Worm (Caenorhabditis elegans) whole organism, L2 larva: ENCODE results near the gene prp-39.
A peak's percentile ranks its signal among the peaks of the same experiment; 100 is the strongest.

Experiments used
- F13H6.1 ChIP-seq: sonication (generic microtip); optimal IDR thresholded peaks from 2 replicates; lab custom pipeline; 2016; ENCODE audit warnings: missing genetic modification characterization, missing compliant biosample characterization
- R02D3.7 ChIP-seq: fragments of 150-350 bp; optimal IDR thresholded peaks from 2 replicates; lab custom pipeline; 2014; ENCODE audit warnings: missing biosample characterization, missing genetic modification characterization
- Y55F3AM.14 ChIP-seq: fragments of 200-800 bp; sonication (Bioruptor generic); optimal IDR thresholded peaks from 2 replicates; lab custom pipeline; 2018; ENCODE audit warnings: mild to moderate bottlenecking, missing genetic modification characterization, missing compliant biosample characterization
- crh-2 ChIP-seq: sonication (generic microtip); optimal IDR thresholded peaks from 2 replicates; lab custom pipeline; 2017; ENCODE audit warnings: missing biosample characterization, missing genetic modification characterization
- dmd-4 ChIP-seq: sonication (generic microtip); optimal IDR thresholded peaks from 2 replicates; lab custom pipeline; 2017; ENCODE audit warnings: missing biosample characterization, missing genetic modification characterization
- elt-1 ChIP-seq: fragments of 150-350 bp; optimal IDR thresholded peaks from 2 replicates; lab custom pipeline; 2014; ENCODE audit warnings: missing biosample characterization, missing genetic modification characterization
- elt-3 ChIP-seq: sonication (generic microtip); optimal IDR thresholded peaks from 2 replicates; lab custom pipeline; 2017; ENCODE audit warnings: missing biosample characterization, missing genetic modification characterization
- fos-1 ChIP-seq: fragments of 150-350 bp; optimal IDR thresholded peaks from 2 replicates; lab custom pipeline; 2014; ENCODE audit warnings: missing biosample characterization, missing genetic modification characterization
- gmeb-1 ChIP-seq: fragments of 150-350 bp; optimal IDR thresholded peaks from 2 replicates; lab custom pipeline; 2014; ENCODE audit warnings: missing biosample characterization, missing genetic modification characterization
- lin-13 ChIP-seq: fragments of 150-350 bp; optimal IDR thresholded peaks from 2 replicates; lab custom pipeline; 2014; ENCODE audit warnings: missing biosample characterization, missing genetic modification reagents, missing genetic modification characterization
- lin-39 ChIP-seq: fragments of 150-350 bp; optimal IDR thresholded peaks from 2 replicates; lab custom pipeline; 2014; ENCODE audit warnings: missing biosample characterization, missing genetic modification reagents, missing genetic modification characterization
- lsy-2 ChIP-seq, 2 experiments: fragments of 150-350 bp in 1 of 2; sonication (generic microtip) in 1 of 2; optimal IDR thresholded peaks; 2 replicates each; lab custom pipeline; 2014 to 2017; ENCODE audit warnings: missing biosample characterization in 2 of 2, missing genetic modification characterization in 2 of 2
- mab-5 ChIP-seq: fragments of 150-350 bp; optimal IDR thresholded peaks from 2 replicates; lab custom pipeline; 2014; ENCODE audit warnings: missing biosample characterization, missing genetic modification characterization
- nhr-10 ChIP-seq: sonication (generic microtip); optimal IDR thresholded peaks from 2 replicates; lab custom pipeline; 2017; ENCODE audit warnings: missing biosample characterization, missing genetic modification characterization
- nhr-11 ChIP-seq: fragments of 150-350 bp; optimal IDR thresholded peaks from 2 replicates; lab custom pipeline; 2014; ENCODE audit warnings: missing biosample characterization, missing genetic modification characterization
- nhr-12 ChIP-seq: fragments of 150-350 bp; optimal IDR thresholded peaks from 2 replicates; lab custom pipeline; 2014; ENCODE audit warnings: missing biosample characterization, missing genetic modification characterization
- nhr-129 ChIP-seq: fragments of 150-350 bp; optimal IDR thresholded peaks from 2 replicates; lab custom pipeline; 2014; ENCODE audit warnings: missing biosample characterization, missing genetic modification characterization
- nhr-21 ChIP-seq: fragments of 150-350 bp; optimal IDR thresholded peaks from 2 replicates; lab custom pipeline; 2014; ENCODE audit warnings: missing biosample characterization, missing genetic modification characterization
- nhr-23 ChIP-seq: fragments of 150-350 bp; optimal IDR thresholded peaks from 2 replicates; lab custom pipeline; 2014; ENCODE audit warnings: missing biosample characterization, missing genetic modification reagents, missing genetic modification characterization
- nhr-237 ChIP-seq: fragments of 150-350 bp; optimal IDR thresholded peaks from 2 replicates; lab custom pipeline; 2014; ENCODE audit warnings: missing biosample characterization, missing genetic modification characterization
- nhr-25 ChIP-seq: fragments of 150-350 bp; sonication (generic microtip); optimal IDR thresholded peaks from 3 replicates; lab custom pipeline; 2014; ENCODE audit warnings: missing biosample characterization, missing genetic modification characterization
- nhr-6 ChIP-seq: fragments of 150-350 bp; optimal IDR thresholded peaks from 2 replicates; lab custom pipeline; 2014; ENCODE audit warnings: missing biosample characterization, missing genetic modification characterization
- peb-1 ChIP-seq: fragments of 150-350 bp; optimal IDR thresholded peaks from 2 replicates; lab custom pipeline; 2014; ENCODE audit warnings: missing biosample characterization, missing genetic modification characterization
- skn-1 ChIP-seq: sonication (generic microtip); optimal IDR thresholded peaks from 2 replicates; lab custom pipeline; 2017; ENCODE audit warnings: missing biosample characterization, missing genetic modification characterization
- sma-3 ChIP-seq: sonication (generic microtip); optimal IDR thresholded peaks from 2 replicates; lab custom pipeline; 2016; ENCODE audit warnings: missing genetic modification reagents, missing genetic modification characterization, missing compliant biosample characterization
- snpc-4 ChIP-seq: fragments of 150-350 bp; optimal IDR thresholded peaks from 2 replicates; lab custom pipeline; 2014; ENCODE audit warnings: missing biosample characterization, missing genetic modification characterization
- unc-39 ChIP-seq: fragments of 150-350 bp; optimal IDR thresholded peaks from 2 replicates; lab custom pipeline; 2014; ENCODE audit warnings: missing biosample characterization, missing genetic modification characterization
- unc-55 ChIP-seq: fragments of 150-350 bp; sonication (generic microtip); optimal IDR thresholded peaks from 3 replicates; lab custom pipeline; 2014; ENCODE audit warnings: missing biosample characterization, missing genetic modification reagents, missing genetic modification characterization
- zag-1 ChIP-seq: fragments of 150-350 bp; optimal IDR thresholded peaks from 2 replicates; lab custom pipeline; 2014; ENCODE audit warnings: missing biosample characterization, missing genetic modification characterization
- ztf-1 ChIP-seq: fragments of 200-800 bp; sonication (Bioruptor generic); conservative IDR thresholded peaks from 2 replicates; pipeline ENCODE4 v1.3.6; 2022; ENCODE audit warnings: missing genetic modification characterization, missing compliant biosample characterization

The prp-39 gene

DNA sequence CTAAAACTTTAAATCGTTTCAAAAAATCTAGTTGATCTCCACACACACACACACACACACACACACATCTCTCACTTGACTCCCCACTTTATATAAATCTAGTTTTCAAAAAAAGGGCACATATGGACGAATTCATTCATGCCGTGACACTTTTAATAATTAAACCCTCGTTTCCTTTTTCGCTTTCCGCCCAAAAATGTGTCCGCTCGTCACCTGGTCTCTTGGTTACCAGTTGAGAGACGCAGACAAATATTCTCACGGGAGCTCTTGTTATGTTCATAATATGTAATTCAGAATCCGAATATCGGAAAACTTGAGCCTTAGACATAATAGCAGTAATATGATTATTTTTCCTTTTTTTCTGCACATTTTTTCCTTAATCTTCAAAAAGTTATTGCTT, 30.5 kb downstream of the prp-39 start:
- TF ChIP-seq elt-1 (no peak), nhr-237 (tag; lab: Kevin White, UChicago) (no peak), zag-1 (tag; lab: Kevin White, UChicago) (no peak), gmeb-1 (tag; lab: Kevin White, UChicago) (no peak), nhr-21 (no peak), lin-13 (GFP tag; lab: Kevin White, UChicago) (no peak), dmd-4 (no peak), nhr-23 (no peak), peb-1 (tag; lab: Kevin White, UChicago) (no peak), nhr-129 (tag; lab: Kevin White, UChicago) (no peak), snpc-4 (no peak), skn-1 (no peak), nhr-10 (tag; lab: Kevin White, UChicago) (no peak)

DNA sequence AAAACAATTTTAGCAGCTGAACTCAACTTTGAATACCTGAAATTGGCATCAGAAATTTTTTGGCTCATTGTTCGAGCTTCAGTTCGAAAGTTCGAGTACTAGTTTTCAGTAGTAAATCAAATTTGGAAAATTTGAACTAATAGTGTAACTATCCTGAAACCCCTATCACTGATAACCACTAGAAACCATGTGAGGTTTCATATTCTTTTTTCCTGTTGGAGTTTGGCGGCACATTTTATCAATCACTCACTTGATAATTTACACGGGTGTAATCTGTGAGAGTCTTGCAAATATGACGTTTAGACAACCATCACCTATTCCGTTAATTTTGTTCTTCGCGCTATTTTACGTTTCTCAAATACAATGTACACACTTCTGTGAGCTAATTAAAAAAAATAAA, 35.1 kb downstream of the prp-39 start, which contains the start of gene C14C11.4:
Gene C14C11.4, plus strand, starts transcription at position 252 of the 400 bp plus-strand sequence.
- no peak for TF ChIP-seq lin-13 (GFP tag; lab: Kevin White, UChicago)
- no peak for TF ChIP-seq ztf-1
- TF ChIP-seq nhr-25, result no peak
- no peak for TF ChIP-seq sma-3
- TF ChIP-seq lsy-2 (tag; optimal IDR thresholded peaks at IDR 0.05; lab: Kevin White, UChicago), result no peak
- TF ChIP-seq Y55F3AM.14 (GFP tag; lab: Kevin White, UChicago), result no peak
- no peak for TF ChIP-seq mab-5 (tag; lab: Kevin White, UChicago)
- no peak for TF ChIP-seq snpc-4
- TF ChIP-seq crh-2, result peak; percentile 12
- TF ChIP-seq nhr-21, result no peak
- TF ChIP-seq unc-39, result no peak
- TF ChIP-seq lin-39 (tag; lab: Kevin White, UChicago), result no peak
- TF ChIP-seq nhr-11 (tag; lab: Kevin White, UChicago), result no peak
- TF ChIP-seq fos-1 (tag; lab: Kevin White, UChicago), result peak; percentile 81
- no peak for TF ChIP-seq zag-1 (tag; lab: Kevin White, UChicago)
- TF ChIP-seq elt-3 (tag; lab: Kevin White, UChicago), result no peak
- TF ChIP-seq unc-55, result no peak

ce11 chrV:5644171-5644570, 38.3 kb downstream of the prp-39 start, which contains the start of gene srx-117:
Gene srx-117, plus strand, starts transcription at chrV:5644471.
- TF ChIP-seq nhr-25, result no peak
- TF ChIP-seq nhr-6, result no peak
- no peak for TF ChIP-seq F13H6.1 (tag; lab: Kevin White, UChicago)
- TF ChIP-seq nhr-129 (tag; lab: Kevin White, UChicago), result no peak
- no peak for TF ChIP-seq nhr-237 (tag; lab: Kevin White, UChicago)
- TF ChIP-seq lin-13 (GFP tag; lab: Kevin White, UChicago), result no peak
- TF ChIP-seq nhr-12 (tag; lab: Kevin White, UChicago), result no peak

ce11 chrV:5634445-5634844, 48.0 kb downstream of the prp-39 start:
- TF ChIP-seq fos-1 (tag; lab: Kevin White, UChicago) (peak; percentile 27), sma-3 (no peak), lin-13 (GFP tag; lab: Kevin White, UChicago) (no peak)

DNA sequence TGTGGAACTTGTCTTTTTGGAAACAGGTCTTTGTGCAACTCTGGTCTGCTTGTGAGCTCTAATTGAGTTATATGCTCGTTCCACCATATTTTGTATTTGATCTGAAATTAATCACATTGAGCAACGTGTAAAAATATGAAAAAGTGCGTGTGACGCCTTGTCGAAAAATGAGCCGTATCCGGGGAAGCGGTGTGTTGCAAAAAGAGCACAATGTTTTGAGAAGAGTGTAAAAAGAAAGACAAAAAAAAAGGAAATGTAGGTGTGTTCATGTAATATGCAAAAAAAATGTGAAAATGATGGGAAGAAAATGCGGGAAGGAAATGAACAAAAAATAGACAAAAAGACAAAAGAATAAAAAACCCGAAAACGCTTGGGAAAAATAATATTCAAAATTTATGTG, 51.6 kb downstream of the prp-39 start, which contains the start of gene acy-4:
Gene acy-4, minus strand, starts transcription at position 101 of the 400 bp plus-strand sequence.
- TF ChIP-seq unc-55 (peak; percentile 9), R02D3.7 (tag; lab: Kevin White, UChicago) (no peak)
